Fruit fly (Drosophila melanogaster) whole organism, embryonic: ENCODE results near the gene CG4896.
A peak's percentile ranks its signal among the peaks of the same experiment; 100 is the strongest.

Experiments
- Adf1 ChIP-seq: fragments of 200-800 bp; sonication (Bioruptor generic); IDR thresholded peaks from 2 replicates; pipeline ENCODE4 v1.3.6; 2022; ENCODE audit warnings: missing biosample characterization, missing genetic modification characterization
- Aef1 ChIP-seq: fragments of 200-800 bp; sonication (Bioruptor generic); IDR thresholded peaks from 3 replicates; pipeline ENCODE4 v1.3.6; 2022; ENCODE audit warnings: missing biosample characterization, missing genetic modification characterization
- CG10366 ChIP-seq: fragments of 200-800 bp; sonication (Bioruptor generic); IDR thresholded peaks from 2 replicates; pipeline ENCODE4 v1.3.6; 2022; ENCODE audit warnings: missing biosample characterization, missing genetic modification characterization
- CG11696 ChIP-seq: fragments of 200-800 bp; sonication (Bioruptor generic); IDR thresholded peaks from 2 replicates; pipeline ENCODE4 v1.3.6; 2022; ENCODE audit warnings: missing biosample characterization, missing genetic modification characterization
- CG13624 ChIP-seq: fragments of 200-800 bp; sonication (Bioruptor generic); optimal IDR thresholded peaks from 2 replicates; lab custom pipeline; 2016; ENCODE audit warnings: missing biosample characterization, missing genetic modification characterization
- CG14014 ChIP-seq: fragments of 200-800 bp; sonication (Bioruptor generic); IDR thresholded peaks from 2 replicates; pipeline ENCODE4 v1.3.6; 2022; ENCODE audit warnings: missing biosample characterization, missing genetic modification characterization
- CG14050 ChIP-seq: fragments of 200-800 bp; sonication (Bioruptor generic); IDR thresholded peaks from 3 replicates; pipeline ENCODE4 v1.3.6; 2022; ENCODE audit warnings: missing biosample characterization, missing genetic modification characterization
- CG14441 ChIP-seq: fragments of 200-800 bp; sonication (Bioruptor generic); IDR thresholded peaks from 2 replicates; pipeline ENCODE4 v1.3.6; 2022; ENCODE audit warnings: missing biosample characterization, missing genetic modification characterization
- CG14965 ChIP-seq: fragments of 200-800 bp; sonication (Bioruptor generic); optimal IDR thresholded peaks from 2 replicates; lab custom pipeline; 2016; ENCODE audit warnings: missing biosample characterization, missing genetic modification characterization, borderline replicate concordance
- CG1602 ChIP-seq: fragments of 200-800 bp; sonication (Bioruptor generic); optimal IDR thresholded peaks from 3 replicates; lab custom pipeline; 2016; ENCODE audit warnings: missing biosample characterization, missing genetic modification characterization
- CG17186 ChIP-seq: fragments of 200-800 bp; sonication (Bioruptor generic); optimal IDR thresholded peaks from 3 replicates; lab custom pipeline; 2017; ENCODE audit warnings: missing biosample characterization, missing genetic modification reagents, missing genetic modification characterization
- CG2712 ChIP-seq: fragments of 200-800 bp; optimal IDR thresholded peaks from 3 replicates; lab custom pipeline; 2019; ENCODE audit warnings: missing biosample characterization, mild to moderate bottlenecking, missing genetic modification characterization, moderate library complexity
- CG3065 ChIP-seq: fragments of 200-800 bp; sonication (Bioruptor generic); optimal IDR thresholded peaks from 2 replicates; lab custom pipeline; 2016; ENCODE audit warnings: missing biosample characterization, missing genetic modification characterization
- CG3281 ChIP-seq: fragments of 200-800 bp; sonication (Bioruptor generic); optimal IDR thresholded peaks from 3 replicates; lab custom pipeline; 2017; ENCODE audit warnings: missing biosample characterization, mild to moderate bottlenecking, missing genetic modification characterization
- CG6765 ChIP-seq: fragments of 200-800 bp; sonication (Bioruptor generic); optimal IDR thresholded peaks from 3 replicates; lab custom pipeline; 2017; ENCODE audit warnings: missing biosample characterization, mild to moderate bottlenecking, missing genetic modification characterization
- CG7271 ChIP-seq: fragments of 200-800 bp; sonication (Bioruptor generic); optimal IDR thresholded peaks from 2 replicates; lab custom pipeline; 2018; ENCODE audit warnings: missing biosample characterization, mild to moderate bottlenecking, missing genetic modification characterization, moderate library complexity
- CG8359 ChIP-seq: fragments of 200-800 bp; sonication (Bioruptor generic); optimal IDR thresholded peaks from 2 replicates; lab custom pipeline; 2017; ENCODE audit warnings: missing biosample characterization, mild to moderate bottlenecking, missing genetic modification characterization, borderline replicate concordance
- CG9932 ChIP-seq: fragments of 200-800 bp; sonication (Bioruptor generic); IDR thresholded peaks from 2 replicates; pipeline ENCODE4 v1.3.6; 2022; ENCODE audit warnings: missing biosample characterization, missing genetic modification characterization
- Dad ChIP-seq: fragments of 200-800 bp; sonication (Bioruptor generic); optimal IDR thresholded peaks from 3 replicates; lab custom pipeline; 2016; ENCODE audit warnings: missing biosample characterization, missing genetic modification characterization
- Dll ChIP-seq: fragments of 200-800 bp; sonication (Bioruptor generic); IDR thresholded peaks from 4 replicates; pipeline ENCODE4 v1.3.6; 2022; ENCODE audit warnings: missing biosample characterization, missing genetic modification characterization; ENCODE audit not compliant: partially characterized antibody
- Doc2 ChIP-seq: fragments of 200-800 bp; sonication (Bioruptor generic); IDR thresholded peaks from 2 replicates; pipeline ENCODE4 v1.3.6; 2022; ENCODE audit warnings: missing biosample characterization, missing genetic modification characterization
- H2.0 ChIP-seq: fragments of 200-800 bp; sonication (Bioruptor generic); IDR thresholded peaks from 2 replicates; pipeline ENCODE4 v1.3.6; 2022; ENCODE audit warnings: missing biosample characterization, missing genetic modification characterization
- Hmx ChIP-seq: fragments of 200-800 bp; sonication (Bioruptor generic); optimal IDR thresholded peaks from 2 replicates; lab custom pipeline; 2016; ENCODE audit warnings: missing biosample characterization, missing genetic modification characterization
- Hr51 ChIP-seq, 2 experiments: fragments of 200-800 bp; sonication (Bioruptor generic); optimal IDR thresholded peaks; 2 replicates in 1 of 2; 3 replicates in 1 of 2; lab custom pipeline; 2016 to 2018; ENCODE audit warnings: missing biosample characterization in 2 of 2, missing genetic modification characterization in 2 of 2, mild to moderate bottlenecking in 1 of 2, moderate library complexity in 1 of 2
- MBD-R2 ChIP-seq: fragments of 200-800 bp; sonication (Bioruptor generic); IDR thresholded peaks from 2 replicates; pipeline ENCODE4 v1.3.6; 2022; ENCODE audit warnings: missing biosample characterization, missing genetic modification characterization
- Max ChIP-seq: fragments of 200-800 bp; sonication (Bioruptor generic); optimal IDR thresholded peaks from 2 replicates; lab custom pipeline; 2016; ENCODE audit warnings: missing biosample characterization, mild to moderate bottlenecking, missing genetic modification characterization
- Mrtf ChIP-seq: fragments of 200-800 bp; sonication (Bioruptor generic); IDR thresholded peaks from 3 replicates; pipeline ENCODE4 v1.3.6; 2022; ENCODE audit warnings: missing biosample characterization, missing genetic modification characterization
- NFAT ChIP-seq: fragments of 200-800 bp; sonication (Bioruptor generic); IDR thresholded peaks from 2 replicates; pipeline ENCODE4 v1.3.6; 2022; ENCODE audit warnings: missing biosample characterization, missing genetic modification characterization
- Sin3A ChIP-seq: fragments of >200 bp; optimal IDR thresholded peaks from 2 replicates; lab custom pipeline; 2018
- Sry-δ ChIP-seq: fragments of 200-800 bp; sonication (Bioruptor generic); optimal IDR thresholded peaks from 2 replicates; lab custom pipeline; 2016; ENCODE audit warnings: missing biosample characterization, missing genetic modification characterization
- Trl ChIP-seq, 3 experiments: fragments of >200 bp in 2 of 3; fragments of 200-800 bp in 1 of 3; sonication (Bioruptor generic) in 1 of 3; optimal IDR thresholded peaks; 2 replicates in 1 of 3; 3 replicates in 2 of 3; lab custom pipeline; 2016 to 2017; ENCODE audit warnings: missing biosample characterization in 1 of 3, missing genetic modification characterization in 1 of 3
- Usf ChIP-seq: fragments of 200-800 bp; sonication (Bioruptor generic); optimal IDR thresholded peaks from 2 replicates; lab custom pipeline; 2017; ENCODE audit warnings: missing genotype, missing biosample characterization, missing genetic modification characterization
- Vsx1 ChIP-seq: fragments of 200-800 bp; sonication (Bioruptor generic); optimal IDR thresholded peaks from 2 replicates; lab custom pipeline; 2017; ENCODE audit warnings: missing biosample characterization, mild to moderate bottlenecking, missing genetic modification characterization, missing genetic modification reagents
- Xrp1 ChIP-seq: fragments of 200-800 bp; sonication (Bioruptor generic); IDR thresholded peaks from 2 replicates; pipeline ENCODE4 v1.3.6; 2022; ENCODE audit warnings: missing biosample characterization, missing genetic modification characterization
- al ChIP-seq: fragments of 200-800 bp; sonication (Bioruptor generic); IDR thresholded peaks from 2 replicates; pipeline ENCODE4 v1.3.6; 2022; ENCODE audit warnings: missing biosample characterization, missing genetic modification characterization
- chm ChIP-seq: fragments of 200-800 bp; sonication (Bioruptor generic); IDR thresholded peaks from 2 replicates; pipeline ENCODE4 v1.3.6; 2022; ENCODE audit warnings: missing biosample characterization, missing genetic modification characterization
- danr ChIP-seq: fragments of 200-800 bp; sonication (Bioruptor generic); IDR thresholded peaks from 2 replicates; pipeline ENCODE4 v1.3.6; 2022; ENCODE audit warnings: missing biosample characterization, missing genetic modification characterization
- esg ChIP-seq: fragments of 200-800 bp; sonication (Bioruptor generic); conservative IDR thresholded peaks from 2 replicates; pipeline ENCODE4 v1.3.6; 2022; ENCODE audit warnings: missing biosample characterization, missing genetic modification characterization
- hth ChIP-seq: fragments of >200 bp; optimal IDR thresholded peaks from 2 replicates; lab custom pipeline; 2017; ENCODE audit warnings: inconsistent platforms
- inv ChIP-seq: fragments of 200-800 bp; sonication (Bioruptor generic); IDR thresholded peaks from 2 replicates; pipeline ENCODE4 v1.3.6; 2022; ENCODE audit warnings: missing biosample characterization, missing genetic modification characterization; ENCODE audit not compliant: partially characterized antibody
- lmd ChIP-seq: fragments of 200-800 bp; sonication (Bioruptor generic); IDR thresholded peaks from 2 replicates; pipeline ENCODE4 v1.3.6; 2022; ENCODE audit warnings: missing biosample characterization, missing genetic modification characterization
- lola ChIP-seq, 3 experiments: fragments of >200 bp in 2 of 3; fragments of 200-800 bp in 1 of 3; sonication (Bioruptor generic) in 1 of 3; optimal IDR thresholded peaks; 2 replicates each; lab custom pipeline; 2017 to 2019; ENCODE audit warnings: missing biosample characterization in 3 of 3, missing genetic modification characterization in 3 of 3, mild to moderate bottlenecking in 1 of 3, moderate library complexity in 1 of 3
- mld ChIP-seq: fragments of 200-800 bp; sonication (Bioruptor generic); IDR thresholded peaks from 3 replicates; pipeline ENCODE4 v1.3.6; 2022; ENCODE audit warnings: missing biosample characterization, missing genetic modification characterization; ENCODE audit not compliant: partially characterized antibody
- sens ChIP-seq: fragments of 200-800 bp; sonication (Bioruptor generic); peaks from one replicate; lab custom pipeline; 2016; ENCODE audit warnings: missing biosample characterization, missing genetic modification characterization
- sna ChIP-seq: fragments of 200-800 bp; sonication (Bioruptor generic); IDR thresholded peaks from 2 replicates; pipeline ENCODE4 v1.3.6; 2022; ENCODE audit warnings: missing biosample characterization, missing genetic modification characterization; ENCODE audit not compliant: partially characterized antibody
- tna ChIP-seq: fragments of 200-800 bp; sonication (Bioruptor generic); IDR thresholded peaks from 2 replicates; pipeline ENCODE4 v1.3.6; 2022; ENCODE audit warnings: missing biosample characterization, missing genetic modification characterization; ENCODE audit not compliant: partially characterized antibody
- trem ChIP-seq: fragments of 200-800 bp; optimal IDR thresholded peaks from 3 replicates; lab custom pipeline; 2019; ENCODE audit warnings: missing biosample characterization, mild to moderate bottlenecking, missing genetic modification characterization, moderate library complexity
- z ChIP-seq: fragments of 200-800 bp; sonication (Bioruptor generic); IDR thresholded peaks from 3 replicates; pipeline ENCODE4 v1.3.6; 2022; ENCODE audit warnings: missing biosample characterization, missing genetic modification characterization
- zen2 ChIP-seq: fragments of 200-800 bp; sonication (Bioruptor generic); IDR thresholded peaks from 3 replicates; pipeline ENCODE4 v1.3.6; 2022; ENCODE audit warnings: missing biosample characterization, missing genetic modification characterization; ENCODE audit not compliant: partially characterized antibody

CG4896 gene

dm6 chr2L:1169867-1170415 lies 7.5 kb upstream of the CG4896 start, which contains the start of the genes CG31922 and Plap (continued):
- TF ChIP-seq Dll (peak; percentile 96), CG17186 (GFP tag; lab: Kevin White, UChicago) (peak; percentile 14), trem (peak; percentile 86), Xrp1 (GFP tag; lab: Robert Waterston, UW) (peak; percentile 72), CG11696 (GFP tag; lab: Robert Waterston, UW) (no peak), CG3281 (peak; percentile 63), lmd (GFP tag; lab: Robert Waterston, UW) (peak; percentile 43; the same call in 1 of the 2 replicates), CG13624 (GFP tag; lab: Kevin White, UChicago) (peak; percentile 81), Trl (optimal IDR thresholded peaks at IDR 0.05; lab: Kevin White, UChicago) (no peak), Trl (GFP tag; optimal IDR thresholded peaks at IDR 0.05; lab: Kevin White, UChicago) (peak; percentile 45), al (GFP tag; lab: Robert Waterston, UW) (peak; percentile 65), esg (GFP tag; lab: Robert Waterston, UW) (peak; percentile 20; the same call in 1 of the 2 replicates), danr (GFP tag; lab: Robert Waterston, UW) (peak; percentile 26; the same call in 1 of the 2 replicates), CG14050 (GFP tag; lab: Robert Waterston, UW) (no peak), CG7271 (no peak), CG14014 (GFP tag; lab: Robert Waterston, UW) (0 out of 2 replicates have a peak, but pooled peaks have one; percentile 30), sens (GFP tag; lab: Kevin White, UChicago) (peak; percentile 92), Hmx (GFP tag; lab: Kevin White, UChicago) (peak; percentile 46), CG14965 (no peak), Mrtf (no peak), tna (GFP tag; lab: Robert Waterston, UW) (peak; percentile 38; the same call in 1 of the 2 replicates), Aef1 (GFP tag; lab: Robert Waterston, UW) (peak; percentile 60; the same call in 2 of the 3 replicates), CG6765 (GFP tag; lab: Kevin White, UChicago) (no peak), Vsx1 (GFP tag; lab: Kevin White, UChicago) (no peak), CG10366 (GFP tag; lab: Robert Waterston, UW) (peak; percentile 38), CG1602 (GFP tag; lab: Kevin White, UChicago) (peak; percentile 62), zen2 (GFP tag; lab: Robert Waterston, UW) (peak; percentile 73; the same call in 2 of the 3 replicates), lola (GFP tag; optimal IDR thresholded peaks at IDR 0.05; lab: Kevin White, UChicago) (peak in 1 of 3 experiments; percentile 67), mld (GFP tag; lab: Robert Waterston, UW) (peak; percentile 82; the same call in 2 of the 3 replicates), inv (GFP tag; lab: Robert Waterston, UW) (peak; percentile 91), H2.0 (GFP tag; lab: Robert Waterston, UW) (peak; percentile 48), sna (peak; percentile 90), chm (no peak), MBD-R2 (peak; percentile 78), Sin3A (lab: Kevin White, UChicago) (peak; percentile 74), Max (peak; percentile 76), CG9932 (GFP tag; lab: Robert Waterston, UW) (peak; percentile 89), Hr51 (GFP tag; optimal IDR thresholded peaks at IDR 0.05; lab: Kevin White, UChicago) (peak in 1 of 2 experiments; percentile 65), Sry-δ (peak; percentile 96), NFAT (GFP tag; lab: Robert Waterston, UW) (0 out of 2 replicates have a peak, but pooled peaks have one; percentile 30), Usf (GFP tag; lab: Kevin White, UChicago) (no peak), Doc2 (GFP tag; lab: Robert Waterston, UW) (no peak), CG2712 (tag; lab: Kevin White, UChicago) (peak; percentile 78), Adf1 (GFP tag; lab: Robert Waterston, UW) (no peak), CG14441 (GFP tag; lab: Robert Waterston, UW) (peak; percentile 50; the same call in 1 of the 2 replicates), CG3065 (GFP tag; lab: Kevin White, UChicago) (no peak), hth (lab: Kevin White, UChicago) (no peak), CG8359 (GFP tag; lab: Kevin White, UChicago) (no peak), z (GFP tag; lab: Robert Waterston, UW) (no peak), Dad (GFP tag; lab: Kevin White, UChicago) (peak; percentile 60)
